Worm (Caenorhabditis elegans): ENCODE measurements around the gene F26H11.8.

ce11 chrII:14374594-14374993, 13.7 kb upstream of the F26H11.8 start:
- TF ChIP-seq isw-1 (GFP tag; IDR thresholded peaks at IDR 0.05) (no peak), elt-3 (tag; optimal IDR thresholded peaks at IDR 0.05) (no peak), nhr-12 (tag; optimal IDR thresholded peaks at IDR 0.05) (no peak), blmp-1 (tag; optimal IDR thresholded peaks at IDR 0.05) (no peak), snpc-4 (tag; optimal IDR thresholded peaks at IDR 0.05) (no peak), nhr-237 (tag; optimal IDR thresholded peaks at IDR 0.05) (no peak), nhr-77 (tag; optimal IDR thresholded peaks at IDR 0.05) (no peak), vab-15 (tag; optimal IDR thresholded peaks at IDR 0.05) (no peak), ama-1 (optimal IDR thresholded peaks at IDR 0.05) (no peak), ztf-11 (tag; optimal IDR thresholded peaks at IDR 0.05) (no peak), tlp-1 (tag; optimal IDR thresholded peaks at IDR 0.05) (no peak), ztf-4 (tag; optimal IDR thresholded peaks at IDR 0.05) (no peak), ceh-90 (tag; optimal IDR thresholded peaks at IDR 0.05) (no peak)

Measured in whole organism, L1 larva.